Fruit fly (Drosophila melanogaster): ENCODE data around the gene ft.

dm6 chr2L:4254945-4255344 is 33.3 kb upstream of the ft start:
- no peak for TF ChIP-seq CG8478 (optimal IDR thresholded peaks at IDR 0.05)
- no peak for TF ChIP-seq CTCF (optimal IDR thresholded peaks at IDR 0.05)

Measured in S2 (cell line).